Fruit fly (Drosophila melanogaster): ENCODE results near the gene Fum2.
A peak's percentile ranks its signal among the peaks of the same experiment; 100 is the strongest.

Fum2 gene

DNA sequence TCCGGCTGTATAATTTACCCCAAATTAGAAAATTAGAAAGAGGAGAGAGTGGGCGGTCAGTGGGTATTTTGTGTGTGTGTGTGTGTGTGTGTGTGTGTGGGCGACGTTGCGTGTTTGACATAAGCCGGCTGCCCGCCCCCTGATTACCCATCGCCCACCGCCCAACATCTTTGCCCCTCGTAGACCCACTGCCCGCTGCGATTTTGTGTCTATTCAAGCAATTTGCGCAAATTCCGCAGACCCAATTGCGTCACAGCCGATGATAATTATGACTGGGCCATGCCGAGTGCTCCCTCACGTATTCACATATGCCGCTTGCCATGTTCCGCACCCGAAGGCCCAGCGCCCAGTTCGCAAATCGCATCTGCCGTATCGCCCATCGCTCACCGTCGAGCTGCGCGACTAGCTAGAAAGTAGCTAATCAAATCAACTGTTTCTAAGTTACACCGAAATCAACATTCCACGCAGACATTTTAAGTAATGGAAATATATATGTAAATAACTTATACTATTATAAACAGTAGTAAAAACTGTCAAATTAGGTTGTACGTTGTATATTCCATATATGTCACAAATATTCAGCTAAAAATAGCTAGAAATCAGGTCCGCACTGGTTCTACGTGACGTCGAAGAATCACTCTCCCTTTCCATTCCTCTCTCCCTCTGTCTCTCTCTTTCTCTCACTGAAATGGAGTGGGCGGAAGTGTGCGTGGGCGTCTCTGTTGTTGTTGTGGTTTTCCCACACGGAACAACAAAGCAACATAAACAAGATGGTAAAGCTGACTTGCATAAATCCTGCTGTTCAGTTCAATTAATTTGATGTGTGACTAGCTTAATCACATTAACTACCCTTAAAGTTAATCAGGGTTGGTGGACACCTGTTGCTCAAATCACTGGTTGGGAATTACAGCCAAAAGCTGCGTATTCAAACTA is 24.7 kb upstream of the Fum2 start (continued):
- TF ChIP-seq prd (optimal IDR thresholded peaks at IDR 0.05), result no peak
- TF ChIP-seq prd (GFP tag; IDR thresholded peaks at IDR 0.05), result 0 out of 3 replicates have a peak, but pooled peaks have one; percentile 7
- no peak for TF ChIP-seq Atf-2 (GFP tag; optimal IDR thresholded peaks at IDR 0.05)
- no peak for TF ChIP-seq CG11093 (GFP tag; IDR thresholded peaks at IDR 0.05)
- TF ChIP-seq CG14441 (GFP tag; IDR thresholded peaks at IDR 0.05), result 0 out of 2 replicates have a peak, but pooled peaks have one; percentile 28
- no peak for TF ChIP-seq H2.0 (GFP tag; IDR thresholded peaks at IDR 0.05)
- peak; percentile 61 for TF ChIP-seq PHDP (tag; optimal IDR thresholded peaks at IDR 0.05)
- TF ChIP-seq lbe (GFP tag; optimal IDR thresholded peaks at IDR 0.05), result peak; percentile 46
- peak; percentile 33 for TF ChIP-seq CG2120 (GFP tag; optimal IDR thresholded peaks at IDR 0.05)
- peak; percentile 14; the same call in 1 of the 3 replicates for TF ChIP-seq Dbx (GFP tag; IDR thresholded peaks at IDR 0.05)
- no peak for TF ChIP-seq shn (GFP tag; optimal IDR thresholded peaks at IDR 0.05)
- TF ChIP-seq CG42726 (GFP tag; IDR thresholded peaks at IDR 0.05; ENCODE audit: partially characterized antibody), result no peak
- TF ChIP-seq CG4424 (GFP tag; optimal IDR thresholded peaks at IDR 0.05), result peak; percentile 21
- TF ChIP-seq mam (GFP tag; optimal IDR thresholded peaks at IDR 0.05), result no peak
- peak; percentile 61 for TF ChIP-seq sug (tag; optimal IDR thresholded peaks at IDR 0.05)
- peak; percentile 33 for TF ChIP-seq CG1233 (GFP tag; optimal IDR thresholded peaks at IDR 0.05)
- TF ChIP-seq Mes4 (GFP tag; optimal IDR thresholded peaks at IDR 0.05), result no peak
- TF ChIP-seq sens (GFP tag), result peak; percentile 31
- no peak for TF ChIP-seq Doc3 (GFP tag; IDR thresholded peaks at IDR 0.05; ENCODE audit: partially characterized antibody)
- TF ChIP-seq cato (GFP tag; optimal IDR thresholded peaks at IDR 0.05; ENCODE audit: borderline replicate concordance), result no peak
- peak; percentile 49 for TF ChIP-seq dmrt99B (tag; optimal IDR thresholded peaks at IDR 0.05)
- TF ChIP-seq CG4360 (GFP tag; IDR thresholded peaks at IDR 0.05), result peak; percentile 79
- no peak for TF ChIP-seq repo (GFP tag; optimal IDR thresholded peaks at IDR 0.05)
- TF ChIP-seq Max (GFP tag; optimal IDR thresholded peaks at IDR 0.05), result peak; percentile 15
- no peak for TF ChIP-seq CG3407 (GFP tag; optimal IDR thresholded peaks at IDR 0.05)
- TF ChIP-seq phol (tag; optimal IDR thresholded peaks at IDR 0.05), result peak; percentile 42
- TF ChIP-seq Mad (GFP tag; optimal IDR thresholded peaks at IDR 0.05), result no peak
- TF ChIP-seq Asciz (GFP tag; optimal IDR thresholded peaks at IDR 0.05), result peak; percentile 41
- no peak for TF ChIP-seq CG32772 (GFP tag; IDR thresholded peaks at IDR 0.05)
- TF ChIP-seq CG33213 (GFP tag; optimal IDR thresholded peaks at IDR 0.05), result no peak
- TF ChIP-seq CG12104 (GFP tag; optimal IDR thresholded peaks at IDR 0.05), result no peak
- peak; percentile 56 for TF ChIP-seq unpg (GFP tag; optimal IDR thresholded peaks at IDR 0.05)
- TF ChIP-seq pnt (GFP tag; optimal IDR thresholded peaks at IDR 0.05), result no peak
- TF ChIP-seq CG6765 (GFP tag; optimal IDR thresholded peaks at IDR 0.05), result peak; percentile 63
- peak; percentile 46 for TF ChIP-seq HHEX (GFP tag; optimal IDR thresholded peaks at IDR 0.05)
- no peak for TF ChIP-seq CG11398 (GFP tag; optimal IDR thresholded peaks at IDR 0.05)
- TF ChIP-seq schlank (tag; optimal IDR thresholded peaks at IDR 0.05), result peak; percentile 37
- TF ChIP-seq CG18262 (tag; optimal IDR thresholded peaks at IDR 0.05), result peak; percentile 61
- TF ChIP-seq Adf1 (GFP tag; IDR thresholded peaks at IDR 0.05), result peak; percentile 18; the same call in 1 of the 2 replicates
- peak; percentile 61 for TF ChIP-seq CG15514 (GFP tag; optimal IDR thresholded peaks at IDR 0.05)
- no peak for TF ChIP-seq run (tag; optimal IDR thresholded peaks at IDR 0.05)
- TF ChIP-seq CG18599 (GFP tag; optimal IDR thresholded peaks at IDR 0.05), result peak; percentile 78
- TF ChIP-seq odd (GFP tag; optimal IDR thresholded peaks at IDR 0.05), result peak; percentile 36
- TF ChIP-seq al (GFP tag; IDR thresholded peaks at IDR 0.05), result 0 out of 2 replicates have a peak, but pooled peaks have one; percentile 4
- peak; percentile 35 for TF ChIP-seq CG30403 (GFP tag; optimal IDR thresholded peaks at IDR 0.05)
- 0 out of 2 replicates have a peak, but pooled peaks have one; percentile 13 for TF ChIP-seq CG9215 (GFP tag; IDR thresholded peaks at IDR 0.05)
- peak; percentile 3 for TF ChIP-seq CG2116 (GFP tag; optimal IDR thresholded peaks at IDR 0.05)
- no peak for TF ChIP-seq tin (GFP tag; optimal IDR thresholded peaks at IDR 0.05)
- no peak for TF ChIP-seq Usf (GFP tag; optimal IDR thresholded peaks at IDR 0.05)
